1 fruit fly cellular context compared by ENCODE assay signal in the genomic region with DNA sequence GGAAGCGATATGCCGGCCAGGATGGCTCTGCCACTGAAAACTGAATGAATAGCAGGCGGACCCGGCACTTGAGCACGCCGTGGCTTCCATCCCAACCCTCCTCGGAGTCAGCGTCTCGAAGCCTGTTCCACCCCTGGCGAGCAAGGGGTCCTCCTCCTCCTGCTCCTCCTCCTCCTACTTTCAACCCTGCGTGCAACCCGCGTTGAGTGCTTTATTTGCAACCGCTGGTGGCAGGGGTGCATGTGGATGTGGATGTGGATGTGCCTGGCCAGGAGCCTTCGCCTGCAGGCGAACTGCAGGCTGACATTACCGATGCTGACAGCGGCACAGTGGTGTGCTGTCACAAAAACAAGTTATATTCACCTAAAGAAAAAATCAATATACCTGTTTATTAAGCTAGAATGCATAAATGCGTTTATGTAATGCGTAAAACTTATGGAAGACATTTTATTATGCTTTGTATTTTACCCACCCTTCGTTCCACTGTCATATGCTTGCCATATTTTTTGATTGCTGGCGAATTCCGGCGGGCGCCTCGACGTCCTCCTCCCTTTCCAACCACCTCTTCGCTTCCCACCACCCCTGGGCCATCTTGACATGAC.
TF ChIP-seq lines count a peak whose summit lies in the region.

No protein-coding gene starts in this region.

TF ChIP-seq in whole organism, embryonic, 481 proteins besides CTCF, POLR2A, EP300 and RAD21 (continued from another document and continues in another):
- TF ChIP-seq CG18599 (GFP tag; optimal IDR thresholded peaks at IDR 0.05; lab: Kevin White, UChicago) (peak; percentile 67), Atf6 (GFP tag; IDR thresholded peaks at IDR 0.05; lab: Robert Waterston, UW) (peak; percentile 22; the same call in 1 of the 2 replicates), pros (GFP tag; optimal IDR thresholded peaks at IDR 0.05; lab: Kevin White, UChicago) (peak; percentile 92), Six4 (GFP tag; optimal IDR thresholded peaks at IDR 0.05; lab: Kevin White, UChicago) (peak; percentile 29), CG6254 (GFP tag; optimal IDR thresholded peaks at IDR 0.05; lab: Kevin White, UChicago) (peak; percentile 55), Asciz (GFP tag; optimal IDR thresholded peaks at IDR 0.05; lab: Kevin White, UChicago) (peak; percentile 12), unc-4 (GFP tag; IDR thresholded peaks at IDR 0.05; lab: Robert Waterston, UW; ENCODE audit: partially characterized antibody) (no peak), esg (GFP tag; conservative IDR thresholded peaks at IDR 0.05; lab: Robert Waterston, UW) (peak; percentile 62), grau (tag; optimal IDR thresholded peaks at IDR 0.05; lab: Kevin White, UChicago) (peak; percentile 60), CG7786 (GFP tag; optimal IDR thresholded peaks at IDR 0.05; lab: Kevin White, UChicago) (peak; percentile 38), CG6791 (GFP tag; IDR thresholded peaks at IDR 0.05; lab: Robert Waterston, UW; ENCODE audit: partially characterized antibody) (no peak), chn (GFP tag; optimal IDR thresholded peaks at IDR 0.05; lab: Kevin White, UChicago) (peak; percentile 32), CG11398 (GFP tag; optimal IDR thresholded peaks at IDR 0.05; lab: Kevin White, UChicago) (no peak), CG2120 (GFP tag; optimal IDR thresholded peaks at IDR 0.05; lab: Kevin White, UChicago) (no peak), CG34224 (GFP tag; IDR thresholded peaks at IDR 0.05; lab: Robert Waterston, UW; ENCODE audit: partially characterized antibody) (no peak), CG17328 (GFP tag; IDR thresholded peaks at IDR 0.05; lab: Robert Waterston, UW) (peak; percentile 83), sna (GFP tag; IDR thresholded peaks at IDR 0.05; lab: Robert Waterston, UW; ENCODE audit: partially characterized antibody) (no peak), CG4820 (GFP tag; optimal IDR thresholded peaks at IDR 0.05; lab: Kevin White, UChicago) (peak; percentile 41), Fer2 (tag; optimal IDR thresholded peaks at IDR 0.05; lab: Kevin White, UChicago) (no peak), Rx (GFP tag; IDR thresholded peaks at IDR 0.05; lab: Robert Waterston, UW) (peak; percentile 72), CG13424 (tag; optimal IDR thresholded peaks at IDR 0.05; lab: Kevin White, UChicago) (peak; percentile 53), gro (GFP tag; optimal IDR thresholded peaks at IDR 0.05; lab: Kevin White, UChicago) (no peak), CG4404 (GFP tag; IDR thresholded peaks at IDR 0.05; lab: Robert Waterston, UW) (peak; percentile 76), CG17829 (tag; optimal IDR thresholded peaks at IDR 0.05; lab: Kevin White, UChicago) (peak; percentile 60), Tbp (GFP tag; optimal IDR thresholded peaks at IDR 0.05; lab: Kevin White, UChicago) (no peak), dpn (GFP tag; optimal IDR thresholded peaks at IDR 0.05; lab: Kevin White, UChicago) (peak in 1 of 2 experiments; percentile 41), B-H2 (GFP tag; optimal IDR thresholded peaks at IDR 0.05; lab: Kevin White, UChicago) (no peak), z (GFP tag; IDR thresholded peaks at IDR 0.05; lab: Robert Waterston, UW) (0 out of 3 replicates have a peak, but pooled peaks have one; percentile 13), CG11695 (GFP tag; IDR thresholded peaks at IDR 0.05; lab: Robert Waterston, UW) (0 out of 3 replicates have a peak, but pooled peaks have one; percentile 42), H15 (GFP tag; IDR thresholded peaks at IDR 0.05; lab: Robert Waterston, UW) (peak; percentile 66; the same call in 1 of the 3 replicates), mld (GFP tag; IDR thresholded peaks at IDR 0.05; lab: Robert Waterston, UW; ENCODE audit: partially characterized antibody) (no peak), Eip74EF (GFP tag; optimal IDR thresholded peaks at IDR 0.05; lab: Kevin White, UChicago) (no peak), CG14965 (GFP tag; optimal IDR thresholded peaks at IDR 0.05; lab: Kevin White, UChicago; ENCODE audit: borderline replicate concordance) (no peak), CG7928 (GFP tag; optimal IDR thresholded peaks at IDR 0.05; lab: Kevin White, UChicago) (no peak), Deaf1 (tag; optimal IDR thresholded peaks at IDR 0.05; lab: Kevin White, UChicago) (no peak), CG12942 (GFP tag; optimal IDR thresholded peaks at IDR 0.05; lab: Kevin White, UChicago) (peak; percentile 37), Xbp1 (GFP tag; optimal IDR thresholded peaks at IDR 0.05; lab: Kevin White, UChicago) (peak; percentile 59), Lim3 (GFP tag; IDR thresholded peaks at IDR 0.05; lab: Robert Waterston, UW) (0 out of 2 replicates have a peak, but pooled peaks have one; percentile 15), CG17802 (tag; optimal IDR thresholded peaks at IDR 0.05; lab: Kevin White, UChicago) (peak; percentile 2), wor (GFP tag; IDR thresholded peaks at IDR 0.05; lab: Robert Waterston, UW) (peak; percentile 51), CG1647 (GFP tag; optimal IDR thresholded peaks at IDR 0.05; lab: Kevin White, UChicago) (no peak), CG16779 (GFP tag; IDR thresholded peaks at IDR 0.05; lab: Robert Waterston, UW) (no peak), ac (GFP tag; optimal IDR thresholded peaks at IDR 0.05; lab: Kevin White, UChicago) (peak; percentile 45), Opbp (GFP tag; IDR thresholded peaks at IDR 0.05; lab: Robert Waterston, UW; ENCODE audit: partially characterized antibody) (no peak), CG2199 (GFP tag; IDR thresholded peaks at IDR 0.05; lab: Robert Waterston, UW) (0 out of 3 replicates have a peak, but pooled peaks have one; percentile 18), MBD-R2 (GFP tag; IDR thresholded peaks at IDR 0.05; lab: Robert Waterston, UW) (no peak), crp (GFP tag; optimal IDR thresholded peaks at IDR 0.05; lab: Kevin White, UChicago) (no peak), CG8089 (GFP tag; optimal IDR thresholded peaks at IDR 0.05; lab: Kevin White, UChicago) (peak; percentile 43), CG6765 (GFP tag; optimal IDR thresholded peaks at IDR 0.05; lab: Kevin White, UChicago) (no peak), Sry-δ (GFP tag; optimal IDR thresholded peaks at IDR 0.05; lab: Kevin White, UChicago) (no peak), shn (GFP tag; optimal IDR thresholded peaks at IDR 0.05; lab: Kevin White, UChicago) (no peak), slp2 (GFP tag; optimal IDR thresholded peaks at IDR 0.05; lab: Kevin White, UChicago) (peak; percentile 52), CG11696 (GFP tag; IDR thresholded peaks at IDR 0.05; lab: Robert Waterston, UW) (0 out of 2 replicates have a peak, but pooled peaks have one; percentile 48), CG18011 (GFP tag; optimal IDR thresholded peaks at IDR 0.05; lab: Kevin White, UChicago) (no peak), CG8281 (tag; optimal IDR thresholded peaks at IDR 0.05; lab: Kevin White, UChicago) (no peak), Nf-YB (GFP tag; optimal IDR thresholded peaks at IDR 0.05; lab: Kevin White, UChicago) (peak; percentile 24), Vsx1 (GFP tag; optimal IDR thresholded peaks at IDR 0.05; lab: Kevin White, UChicago) (no peak), ftz-f1 (GFP tag; optimal IDR thresholded peaks at IDR 0.05; lab: Kevin White, UChicago) (no peak), Hr78 (GFP tag; optimal IDR thresholded peaks at IDR 0.05; lab: Kevin White, UChicago) (no peak), CG2712 (tag; optimal IDR thresholded peaks at IDR 0.05; lab: Kevin White, UChicago) (peak; percentile 80), sqz (GFP tag; optimal IDR thresholded peaks at IDR 0.05; lab: Kevin White, UChicago) (peak; percentile 26), amos (GFP tag; IDR thresholded peaks at IDR 0.05; lab: Robert Waterston, UW; ENCODE audit: partially characterized antibody) (no peak), tap (tag; optimal IDR thresholded peaks at IDR 0.05; lab: Kevin White, UChicago) (peak; percentile 61), CG7745 (tag; optimal IDR thresholded peaks at IDR 0.05; lab: Kevin White, UChicago) (no peak), Spps (tag; optimal IDR thresholded peaks at IDR 0.05; lab: Kevin White, UChicago) (peak; percentile 53), CG14014 (GFP tag; IDR thresholded peaks at IDR 0.05; lab: Robert Waterston, UW) (peak; percentile 62; the same call in 1 of the 2 replicates), btn (GFP tag; optimal IDR thresholded peaks at IDR 0.05; lab: Kevin White, UChicago) (peak; percentile 8), CG14667 (GFP tag; IDR thresholded peaks at IDR 0.05; lab: Robert Waterston, UW) (peak; percentile 42), dm (GFP tag; optimal IDR thresholded peaks at IDR 0.05; lab: Kevin White, UChicago) (no peak), Camta (GFP tag; optimal IDR thresholded peaks at IDR 0.05; lab: Kevin White, UChicago) (peak; percentile 34), Hr39 (optimal IDR thresholded peaks at IDR 0.05; lab: Kevin White, UChicago) (no peak), CG17912 (GFP tag; optimal IDR thresholded peaks at IDR 0.05; lab: Kevin White, UChicago) (no peak), Hmx (GFP tag; optimal IDR thresholded peaks at IDR 0.05; lab: Kevin White, UChicago) (no peak), Chrac-16 (GFP tag; optimal IDR thresholded peaks at IDR 0.05; lab: Kevin White, UChicago) (peak; percentile 51), CG1602 (GFP tag; optimal IDR thresholded peaks at IDR 0.05; lab: Kevin White, UChicago) (peak; percentile 40), Ets65A (GFP tag; lab: Kevin White, UChicago) (peak; percentile 13), hkb (optimal IDR thresholded peaks at IDR 0.05; lab: Kevin White, UChicago) (no peak), hkb (GFP tag; IDR thresholded peaks at IDR 0.05; lab: Robert Waterston, UW) (peak; percentile 81), da (GFP tag; optimal IDR thresholded peaks at IDR 0.05; lab: Kevin White, UChicago) (no peak), cato (GFP tag; optimal IDR thresholded peaks at IDR 0.05; lab: Kevin White, UChicago; ENCODE audit: borderline replicate concordance) (no peak), zen (tag; optimal IDR thresholded peaks at IDR 0.05; lab: Kevin White, UChicago) (peak; percentile 28), Ptx1 (GFP tag; IDR thresholded peaks at IDR 0.05; lab: Robert Waterston, UW) (peak; percentile 61), CG15696 (tag; optimal IDR thresholded peaks at IDR 0.05; lab: Kevin White, UChicago) (peak; percentile 66), fd64A (GFP tag; optimal IDR thresholded peaks at IDR 0.05; lab: Kevin White, UChicago) (no peak), Kr (GFP tag; optimal IDR thresholded peaks at IDR 0.05; lab: Kevin White, UChicago) (no peak), NK7.1 (GFP tag; optimal IDR thresholded peaks at IDR 0.05; lab: Kevin White, UChicago) (no peak), ara (GFP tag; IDR thresholded peaks at IDR 0.05; lab: Robert Waterston, UW) (peak; percentile 91), CG10274 (GFP tag; optimal IDR thresholded peaks at IDR 0.05; lab: Kevin White, UChicago) (no peak), dmrt11E (tag; optimal IDR thresholded peaks at IDR 0.05; lab: Kevin White, UChicago) (peak; percentile 84), CG6654 (GFP tag; optimal IDR thresholded peaks at IDR 0.05; lab: Kevin White, UChicago) (peak; percentile 29), CG12769 (tag; optimal IDR thresholded peaks at IDR 0.05; lab: Kevin White, UChicago) (peak; percentile 9), tin (GFP tag; optimal IDR thresholded peaks at IDR 0.05; lab: Kevin White, UChicago) (peak; percentile 34), Ravus (GFP tag; IDR thresholded peaks at IDR 0.05; lab: Robert Waterston, UW) (peak; percentile 9; the same call in 1 of the 2 replicates), Sox100B (GFP tag; optimal IDR thresholded peaks at IDR 0.05; lab: Kevin White, UChicago) (peak; percentile 37), CG7963 (GFP tag; IDR thresholded peaks at IDR 0.05; lab: Robert Waterston, UW; ENCODE audit: partially characterized antibody) (no peak), CG10959 (GFP tag; IDR thresholded peaks at IDR 0.05; lab: Robert Waterston, UW) (peak; percentile 79), pb (GFP tag; optimal IDR thresholded peaks at IDR 0.05; lab: Kevin White, UChicago) (peak; percentile 42), Dad (GFP tag; optimal IDR thresholded peaks at IDR 0.05; lab: Kevin White, UChicago) (no peak), Doc2 (GFP tag; IDR thresholded peaks at IDR 0.05; lab: Robert Waterston, UW) (no peak), row (GFP tag; IDR thresholded peaks at IDR 0.05; lab: Robert Waterston, UW) (peak; percentile 77), phol (tag; optimal IDR thresholded peaks at IDR 0.05; lab: Kevin White, UChicago) (peak; percentile 64), CG13296 (GFP tag; optimal IDR thresholded peaks at IDR 0.05; lab: Kevin White, UChicago) (no peak), CG11723 (GFP tag; optimal IDR thresholded peaks at IDR 0.05; lab: Kevin White, UChicago) (peak; percentile 33), CG4360 (GFP tag; IDR thresholded peaks at IDR 0.05; lab: Robert Waterston, UW) (peak; percentile 51), BEAF-32 (GFP tag; optimal IDR thresholded peaks at IDR 0.05; lab: Kevin White, UChicago) (no peak), CG1603 (tag; optimal IDR thresholded peaks at IDR 0.05; lab: Kevin White, UChicago) (peak; percentile 86), CG17186 (GFP tag; optimal IDR thresholded peaks at IDR 0.05; lab: Kevin White, UChicago) (no peak), CrebB (tag; optimal IDR thresholded peaks at IDR 0.05; lab: Kevin White, UChicago) (no peak), CG5245 (GFP tag; optimal IDR thresholded peaks at IDR 0.05; lab: Kevin White, UChicago) (peak; percentile 31), HmgZ (tag; optimal IDR thresholded peaks at IDR 0.05; lab: Kevin White, UChicago) (no peak), Elba2 (GFP tag; optimal IDR thresholded peaks at IDR 0.05; lab: Kevin White, UChicago) (no peak), Fer3 (tag; optimal IDR thresholded peaks at IDR 0.05; lab: Kevin White, UChicago) (peak; percentile 24), tll (GFP tag; optimal IDR thresholded peaks at IDR 0.05; lab: Kevin White, UChicago) (no peak), CG8924 (tag; optimal IDR thresholded peaks at IDR 0.05; lab: Kevin White, UChicago) (peak; percentile 69), Ada2b (GFP tag; IDR thresholded peaks at IDR 0.05; lab: Robert Waterston, UW) (peak; percentile 67), E2f2 (GFP tag; IDR thresholded peaks at IDR 0.05; lab: Robert Waterston, UW) (peak; percentile 45; the same call in 1 of the 2 replicates), bab2 (GFP tag; optimal IDR thresholded peaks at IDR 0.05; lab: Kevin White, UChicago) (peak; percentile 23), CG4854 (GFP tag; optimal IDR thresholded peaks at IDR 0.05; lab: Kevin White, UChicago) (no peak), CG15479 (GFP tag; optimal IDR thresholded peaks at IDR 0.05; lab: Kevin White, UChicago) (no peak), abd-A (tag; optimal IDR thresholded peaks at IDR 0.05; lab: Kevin White, UChicago) (no peak), prd (optimal IDR thresholded peaks at IDR 0.05; lab: Kevin White, UChicago) (no peak), prd (GFP tag; IDR thresholded peaks at IDR 0.05; lab: Robert Waterston, UW) (peak; percentile 87), CG4707 (GFP tag; optimal IDR thresholded peaks at IDR 0.05; lab: Kevin White, UChicago) (peak; percentile 48), CG12659 (GFP tag; optimal IDR thresholded peaks at IDR 0.05; lab: Kevin White, UChicago) (peak; percentile 25)
